Worm (Caenorhabditis elegans) whole organism, early embryonic: ENCODE data around the gene C49G7.7.

ENCODE experiments used
- B0310.2 ChIP-seq: sonication (generic microtip); optimal IDR thresholded peaks from 2 replicates; lab custom pipeline; 2016; ENCODE audit warnings: mild to moderate bottlenecking, missing genetic modification characterization, missing compliant biosample characterization
- aly-1 ChIP-seq: sonication (generic microtip); optimal IDR thresholded peaks from 2 replicates; lab custom pipeline; 2016; ENCODE audit warnings: missing genetic modification characterization, missing compliant biosample characterization
- ama-1 ChIP-seq: fragments of 150-350 bp; optimal IDR thresholded peaks from 2 replicates; lab custom pipeline; 2014
- ceh-13 ChIP-seq: fragments of 200-800 bp; sonication (Bioruptor generic); optimal IDR thresholded peaks from 2 replicates; lab custom pipeline; 2018; ENCODE audit warnings: mild to moderate bottlenecking, missing genetic modification characterization, missing compliant biosample characterization
- ceh-36 ChIP-seq: sonication (generic microtip); optimal IDR thresholded peaks from 2 replicates; lab custom pipeline; 2016; ENCODE audit warnings: missing genetic modification characterization, inconsistent platforms, missing compliant biosample characterization
- flt-1 ChIP-seq: fragments of 200-800 bp; sonication (Bioruptor generic); IDR thresholded peaks from 2 replicates; pipeline ENCODE4 v1.3.6; 2022; ENCODE audit warnings: missing genetic modification characterization, missing compliant biosample characterization
- hmg-4 ChIP-seq: fragments of 200-800 bp; sonication (Bioruptor generic); optimal IDR thresholded peaks from 2 replicates; lab custom pipeline; 2018; ENCODE audit warnings: mild to moderate bottlenecking, missing genetic modification characterization, missing compliant biosample characterization
- hnd-1 ChIP-seq: sonication (generic microtip); optimal IDR thresholded peaks from 2 replicates; lab custom pipeline; 2016; ENCODE audit warnings: missing genetic modification characterization, missing compliant biosample characterization
- scrt-1 ChIP-seq: fragments of 200-800 bp; sonication (Bioruptor generic); IDR thresholded peaks from 2 replicates; pipeline ENCODE4 v1.3.6; 2022; ENCODE audit warnings: missing genetic modification characterization, missing compliant biosample characterization
- sea-1 ChIP-seq: fragments of 200-800 bp; sonication (Bioruptor generic); conservative IDR thresholded peaks from 2 replicates; pipeline ENCODE4 v1.3.6; 2022; ENCODE audit warnings: missing genetic modification characterization, missing compliant biosample characterization
- tbx-11 ChIP-seq: fragments of 200-800 bp; sonication (Bioruptor generic); IDR thresholded peaks from 2 replicates; pipeline ENCODE4 v1.3.6; 2022; ENCODE audit warnings: missing genetic modification characterization, missing compliant biosample characterization
- tra-4 ChIP-seq: sonication (generic microtip); optimal IDR thresholded peaks from 2 replicates; lab custom pipeline; 2017; ENCODE audit warnings: missing genetic modification characterization, missing compliant biosample characterization

ce11 chrV:4024777-4025176 is 9.5 kb upstream of the C49G7.7 start, which contains the start of gene K09D9.1:
- TF ChIP-seq scrt-1 (GFP tag; lab: Robert Waterston, UW) (no peak), ama-1 (lab: Kevin White, UChicago) (no peak), ceh-36 (tag; lab: Kevin White, UChicago) (no peak), tra-4 (tag; lab: Kevin White, UChicago) (no peak), aly-1 (tag; lab: Kevin White, UChicago) (no peak), B0310.2 (tag; lab: Kevin White, UChicago) (no peak), ceh-13 (GFP tag; lab: Kevin White, UChicago) (no peak), sea-1 (no peak), hnd-1 (tag; lab: Kevin White, UChicago) (no peak), hmg-4 (GFP tag; lab: Kevin White, UChicago) (no peak), flt-1 (GFP tag; lab: Robert Waterston, UW) (no peak), tbx-11 (GFP tag; lab: Robert Waterston, UW) (no peak)
